Worm (Caenorhabditis elegans): ENCODE data around the gene srx-114.

srx-114 gene

DNA sequence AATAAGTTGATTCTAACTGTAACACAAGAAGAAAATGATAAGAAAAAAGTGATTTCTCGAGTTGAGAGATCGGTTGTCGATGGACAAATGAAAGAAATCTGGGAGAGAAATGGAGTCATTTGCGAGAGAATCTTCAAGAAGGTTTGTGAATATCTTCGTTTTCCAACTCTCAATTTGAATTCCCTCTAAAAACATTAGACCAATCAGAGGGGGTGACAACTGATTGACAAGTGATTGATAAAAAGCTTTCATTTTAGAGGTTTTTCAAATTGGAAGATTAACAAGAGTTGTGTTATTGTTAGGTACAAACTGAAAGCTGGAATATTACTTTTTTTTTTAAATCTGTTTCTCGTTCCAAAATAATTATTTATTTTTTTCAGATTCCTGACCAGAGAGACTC, 15.1 kb downstream of the srx-114 start:
- TF ChIP-seq ceh-20 (GFP tag; IDR thresholded peaks at IDR 0.05) (no peak), lim-7 (GFP tag; IDR thresholded peaks at IDR 0.05) (no peak), nhr-76 (tag; optimal IDR thresholded peaks at IDR 0.05) (no peak), Y5F2A.4 (GFP tag; optimal IDR thresholded peaks at IDR 0.05) (no peak)

DNA sequence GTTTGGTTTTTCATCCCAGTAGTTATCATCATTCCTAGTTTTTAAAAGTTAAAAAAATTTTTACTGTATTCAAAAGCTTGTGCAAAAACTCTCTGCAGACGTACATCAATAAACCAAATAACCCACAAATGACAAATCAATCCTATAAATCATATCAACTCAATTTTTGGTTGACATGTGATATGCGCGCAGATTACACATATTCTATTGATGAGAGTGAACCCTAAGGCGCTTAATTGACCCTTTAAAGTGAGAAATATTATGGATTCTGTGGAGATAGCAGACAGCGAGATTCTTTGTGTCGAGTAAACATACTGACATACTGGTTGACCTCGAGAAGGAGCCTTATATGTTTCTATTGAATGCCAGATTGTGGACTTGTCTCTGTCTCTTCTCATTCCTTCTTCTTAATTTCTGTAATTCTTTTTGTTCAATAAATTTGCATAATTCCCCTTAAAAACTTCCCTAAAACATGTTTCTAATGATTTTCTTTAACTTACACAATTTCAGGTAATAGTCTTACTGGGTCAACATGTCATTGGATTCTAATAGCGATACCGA, 16.7 kb downstream of the srx-114 start, which contains the start of gene EEED8.2:
TSS of gene EEED8.2 (plus strand) at position 511 of the 561 bp plus-strand sequence.
- TF ChIP-seq lin-39 (tag; optimal IDR thresholded peaks at IDR 0.05) = no peak
- TF ChIP-seq ceh-28 (tag; optimal IDR thresholded peaks at IDR 0.05) = no peak
- no peak for TF ChIP-seq mxl-2 (GFP tag; conservative IDR thresholded peaks at IDR 0.05)
- no peak for TF ChIP-seq vab-7 (GFP tag; IDR thresholded peaks at IDR 0.05)
- TF ChIP-seq unc-62 (GFP tag; optimal IDR thresholded peaks at IDR 0.05 in 1 of 2) = peak in 1 of 2 experiments; percentile 90
- TF ChIP-seq unc-62 (tag; optimal IDR thresholded peaks at IDR 0.05) = no peak
- no peak for TF ChIP-seq zfp-2 (tag; optimal IDR thresholded peaks at IDR 0.05)
- TF ChIP-seq zfp-3 (GFP tag; conservative IDR thresholded peaks at IDR 0.05) = no peak

DNA sequence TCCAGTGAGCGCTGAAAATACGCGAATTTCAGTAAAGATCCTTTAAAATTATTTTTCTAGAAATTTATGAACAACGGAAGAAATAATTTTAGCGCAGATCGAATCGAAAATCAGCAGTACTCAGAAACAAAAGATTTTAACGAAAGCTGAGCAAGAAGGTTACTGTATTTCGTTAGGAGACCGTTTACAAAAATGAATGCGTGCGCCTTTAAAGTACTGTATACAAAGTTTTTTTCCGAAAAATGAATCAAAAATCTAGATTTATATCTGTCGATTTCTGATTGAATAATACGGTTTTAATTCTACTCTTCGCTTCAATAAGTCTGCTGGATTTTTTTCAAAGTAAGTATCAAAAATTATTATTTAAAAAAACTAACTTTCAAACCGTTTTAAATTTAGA, 18.9 kb downstream of the srx-114 start, which contains the start of the genes EEED8.14 and EEED8.3:
TSS of gene EEED8.14 (minus strand) at position 13 of the 400 bp plus-strand sequence.
TSS of gene EEED8.3 (plus strand) at position 237 of the 400 bp plus-strand sequence.
- TF ChIP-seq zfp-3 (GFP tag; conservative IDR thresholded peaks at IDR 0.05) (no peak), ceh-44 (GFP tag; IDR thresholded peaks at IDR 0.05) (no peak), ces-1 (GFP tag; optimal IDR thresholded peaks at IDR 0.05) (no peak), nhr-11 (tag; optimal IDR thresholded peaks at IDR 0.05) (no peak), daf-16 (GFP tag; optimal IDR thresholded peaks at IDR 0.05) (no peak), daf-16 (tag; optimal IDR thresholded peaks at IDR 0.05) (no peak), ceh-62 (tag; optimal IDR thresholded peaks at IDR 0.05) (no peak), nhr-28 (tag; optimal IDR thresholded peaks at IDR 0.05) (no peak), ceh-28 (tag; optimal IDR thresholded peaks at IDR 0.05) (no peak), skn-1 (tag; optimal IDR thresholded peaks at IDR 0.05) (no peak), ctbp-1 (GFP tag; IDR thresholded peaks at IDR 0.05) (no peak), ztf-11 (tag; optimal IDR thresholded peaks at IDR 0.05) (no peak), lin-38 (GFP tag; IDR thresholded peaks at IDR 0.05) (no peak), ztf-7 (tag; optimal IDR thresholded peaks at IDR 0.05) (no peak), daf-8 (GFP tag; IDR thresholded peaks at IDR 0.05) (no peak), daf-12 (tag; optimal IDR thresholded peaks at IDR 0.05) (no peak)

DNA sequence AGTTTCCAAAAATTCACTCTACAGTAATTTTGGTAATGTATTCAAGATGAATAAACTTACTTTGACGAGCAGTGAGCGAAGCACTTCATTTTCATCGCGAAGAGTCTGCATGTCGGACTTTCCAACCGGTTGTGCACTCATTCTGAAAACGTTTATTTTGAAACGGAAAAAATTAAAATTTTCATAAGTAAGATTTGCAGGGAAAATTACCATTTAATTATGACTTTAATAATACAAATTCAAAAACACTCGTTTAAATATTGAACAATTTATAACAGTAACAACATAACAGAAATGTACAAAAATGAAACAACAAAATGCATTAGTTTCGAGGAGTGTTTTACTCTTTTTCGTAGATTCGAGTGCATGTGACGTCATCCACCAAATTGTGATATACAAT, 20.5 kb downstream of the srx-114 start, which contains the start of the genes EEED8.13 and EEED8.18:
TSS of gene EEED8.13 (minus strand) at position 101 of the 400 bp plus-strand sequence.
TSS of gene EEED8.18 (minus strand) at position 144 of the 400 bp plus-strand sequence.
- TF ChIP-seq madf-9 (GFP tag; conservative IDR thresholded peaks at IDR 0.05) (no peak), cey-2 (tag; optimal IDR thresholded peaks at IDR 0.05; ENCODE audit: borderline replicate concordance, insufficient read depth) (no peak), unc-39 (tag; optimal IDR thresholded peaks at IDR 0.05) (no peak), nhr-42 (GFP tag; IDR thresholded peaks at IDR 0.05) (no peak), ceh-28 (tag; optimal IDR thresholded peaks at IDR 0.05) (no peak), nhr-11 (tag; optimal IDR thresholded peaks at IDR 0.05) (no peak), mxl-2 (GFP tag; conservative IDR thresholded peaks at IDR 0.05) (no peak), Y75B8A.6 (GFP tag; IDR thresholded peaks at IDR 0.05) (no peak), ceh-82 (tag; optimal IDR thresholded peaks at IDR 0.05) (no peak), zag-1 (tag; optimal IDR thresholded peaks at IDR 0.05) (no peak), fkh-10 (GFP tag; optimal IDR thresholded peaks at IDR 0.05) (no peak), arid-1 (GFP tag; conservative IDR thresholded peaks at IDR 0.05) (no peak), lin-13 (GFP tag; optimal IDR thresholded peaks at IDR 0.05) (no peak), ztf-7 (tag; optimal IDR thresholded peaks at IDR 0.05) (no peak), mes-2 (tag; optimal IDR thresholded peaks at IDR 0.05; ENCODE audit: poor library complexity, severe bottlenecking) (no peak), mdl-1 (tag; optimal IDR thresholded peaks at IDR 0.05) (no peak), nhr-10 (tag; optimal IDR thresholded peaks at IDR 0.05) (no peak), Y105C5A.15 (GFP tag; IDR thresholded peaks at IDR 0.05) (no peak), F10B5.3 (tag; optimal IDR thresholded peaks at IDR 0.05) (no peak), nhr-111 (GFP tag; optimal IDR thresholded peaks at IDR 0.05) (no peak)
